Worm (Caenorhabditis elegans) whole organism, early embryonic: ENCODE results near the gene coh-3.

Experiments
- ama-1 ChIP-seq: fragments of 150-350 bp; optimal IDR thresholded peaks from 2 replicates; lab custom pipeline; 2014
- flt-1 ChIP-seq: fragments of 200-800 bp; sonication (Bioruptor generic); IDR thresholded peaks from 2 replicates; pipeline ENCODE4 v1.3.6; 2022; ENCODE audit warnings: missing genetic modification characterization, missing compliant biosample characterization
- hmbx-1 ChIP-seq: sonication (generic microtip); optimal IDR thresholded peaks from 2 replicates; lab custom pipeline; 2016; ENCODE audit warnings: mild to moderate bottlenecking, missing genetic modification characterization, missing compliant biosample characterization

ce11 chrV:14411989-14412388 lies 45.2 kb upstream of the coh-3 start:
- no peak for TF ChIP-seq ama-1 (lab: Kevin White, UChicago)
- no peak for TF ChIP-seq flt-1 (GFP tag; lab: Robert Waterston, UW)
- TF ChIP-seq hmbx-1 (tag; lab: Kevin White, UChicago): no peak
